Worm (Caenorhabditis elegans): Measurements from ENCODE around the gene fbxa-95.
A peak's percentile ranks its signal among the peaks of the same experiment; 100 is the strongest.

Gene fbxa-95

ce11 chrV:15605045-15605444 is 33.8 kb downstream of the fbxa-95 start, which contains the start of gene fbxa-154:
Gene fbxa-154 (minus strand): TSS chrV:15605145.
- TF ChIP-seq tbx-8 (GFP tag; optimal IDR thresholded peaks at IDR 0.05) (no peak), lin-32 (GFP tag; optimal IDR thresholded peaks at IDR 0.05) (no peak), M03D4.4 (tag; optimal IDR thresholded peaks at IDR 0.05) (no peak), pha-4 (tag; optimal IDR thresholded peaks at IDR 0.05) (no peak), drap-1 (GFP tag; optimal IDR thresholded peaks at IDR 0.05) (no peak), elt-1 (tag; optimal IDR thresholded peaks at IDR 0.05; ENCODE audit: borderline replicate concordance, insufficient read depth) (no peak), ceh-83 (GFP tag; optimal IDR thresholded peaks at IDR 0.05) (no peak), unc-62 (GFP tag; optimal IDR thresholded peaks at IDR 0.05) (no peak)

ce11 chrV:15610350-15610940 is 39.2 kb downstream of the fbxa-95 start, which contains the start of the genes fbxa-153 and str-12:
Gene fbxa-153 (minus strand): TSS chrV:15610384.
Gene str-12 (plus strand): TSS chrV:15610890.
- peak; percentile 29 for TF ChIP-seq nhr-2 (tag; optimal IDR thresholded peaks at IDR 0.05)
- TF ChIP-seq mls-2 (tag; optimal IDR thresholded peaks at IDR 0.05): peak; percentile 44
- TF ChIP-seq nhr-12 (tag; optimal IDR thresholded peaks at IDR 0.05): no peak
- peak; percentile 62 for TF ChIP-seq drap-1 (GFP tag; optimal IDR thresholded peaks at IDR 0.05)
- no peak for TF ChIP-seq ztf-11 (tag; optimal IDR thresholded peaks at IDR 0.05)
- peak; percentile 48 for TF ChIP-seq ceh-39 (tag; optimal IDR thresholded peaks at IDR 0.05)
- no peak for TF ChIP-seq unc-120 (tag; optimal IDR thresholded peaks at IDR 0.05; ENCODE audit: poor library complexity, severe bottlenecking)
- TF ChIP-seq ces-1 (GFP tag; optimal IDR thresholded peaks at IDR 0.05): peak; percentile 79
- TF ChIP-seq ham-2 (GFP tag; optimal IDR thresholded peaks at IDR 0.05): peak; percentile 17
- no peak for TF ChIP-seq lin-32 (GFP tag; optimal IDR thresholded peaks at IDR 0.05)
- TF ChIP-seq flh-1 (GFP tag; optimal IDR thresholded peaks at IDR 0.05): no peak
- no peak for TF ChIP-seq nhr-76 (tag; optimal IDR thresholded peaks at IDR 0.05)
- TF ChIP-seq snpc-4 (tag; optimal IDR thresholded peaks at IDR 0.05): no peak
- TF ChIP-seq M03D4.4 (tag; optimal IDR thresholded peaks at IDR 0.05): peak; percentile 7
- no peak for TF ChIP-seq elt-3 (tag; optimal IDR thresholded peaks at IDR 0.05)
- TF ChIP-seq cnd-1 (tag; optimal IDR thresholded peaks at IDR 0.05): peak; percentile 52
- no peak for TF ChIP-seq sem-2 (GFP tag; optimal IDR thresholded peaks at IDR 0.05)
- no peak for TF ChIP-seq nhr-237 (tag; optimal IDR thresholded peaks at IDR 0.05)
- peak; percentile 85 for TF ChIP-seq mep-1 (tag; optimal IDR thresholded peaks at IDR 0.05)
- TF ChIP-seq unc-39 (tag; optimal IDR thresholded peaks at IDR 0.05): no peak
- TF ChIP-seq ceh-43 (GFP tag; optimal IDR thresholded peaks at IDR 0.05): no peak
- TF ChIP-seq lin-13 (tag; optimal IDR thresholded peaks at IDR 0.05): no peak
- TF ChIP-seq zip-8 (tag; optimal IDR thresholded peaks at IDR 0.05): peak; percentile 20
- TF ChIP-seq ceh-83 (GFP tag; optimal IDR thresholded peaks at IDR 0.05): no peak
- TF ChIP-seq blmp-1 (tag; optimal IDR thresholded peaks at IDR 0.05): no peak
- peak; percentile 45 for TF ChIP-seq pha-4 (tag; optimal IDR thresholded peaks at IDR 0.05)

ce11 chrV:15612886-15613285 is 41.6 kb downstream of the fbxa-95 start, which contains the start of gene str-263:
Gene str-263 (plus strand): TSS chrV:15613186.
- TF ChIP-seq ceh-39 (tag; optimal IDR thresholded peaks at IDR 0.05) (no peak), ceh-43 (GFP tag; optimal IDR thresholded peaks at IDR 0.05) (no peak), lin-32 (GFP tag; optimal IDR thresholded peaks at IDR 0.05) (no peak), zip-8 (tag; optimal IDR thresholded peaks at IDR 0.05) (no peak), pha-4 (tag; optimal IDR thresholded peaks at IDR 0.05) (no peak), sptf-1 (tag; optimal IDR thresholded peaks at IDR 0.05) (no peak), unc-120 (tag; optimal IDR thresholded peaks at IDR 0.05; ENCODE audit: poor library complexity, severe bottlenecking) (no peak), tbx-8 (GFP tag; optimal IDR thresholded peaks at IDR 0.05) (no peak), unc-62 (GFP tag; optimal IDR thresholded peaks at IDR 0.05) (no peak), elt-3 (tag; optimal IDR thresholded peaks at IDR 0.05) (no peak), bed-3 (GFP tag; optimal IDR thresholded peaks at IDR 0.05) (no peak), cnd-1 (tag; optimal IDR thresholded peaks at IDR 0.05) (no peak), elt-1 (tag; optimal IDR thresholded peaks at IDR 0.05; ENCODE audit: borderline replicate concordance, insufficient read depth) (no peak), hlh-1 (tag; optimal IDR thresholded peaks at IDR 0.05) (no peak), nhr-76 (tag; optimal IDR thresholded peaks at IDR 0.05) (no peak), snpc-4 (tag; optimal IDR thresholded peaks at IDR 0.05) (no peak), M03D4.4 (tag; optimal IDR thresholded peaks at IDR 0.05) (no peak)

- TF ChIP-seq elt-1 (tag; optimal IDR thresholded peaks at IDR 0.05; ENCODE audit: borderline replicate concordance, insufficient read depth) (no peak), elt-3 (tag; optimal IDR thresholded peaks at IDR 0.05) (no peak), pha-4 (tag; optimal IDR thresholded peaks at IDR 0.05) (no peak), lin-13 (tag; optimal IDR thresholded peaks at IDR 0.05) (no peak), nhr-28 (tag; optimal IDR thresholded peaks at IDR 0.05) (no peak), ham-2 (GFP tag; optimal IDR thresholded peaks at IDR 0.05) (no peak), lsy-2 (tag; optimal IDR thresholded peaks at IDR 0.05) (no peak), lin-32 (GFP tag; optimal IDR thresholded peaks at IDR 0.05) (no peak), unc-120 (tag; optimal IDR thresholded peaks at IDR 0.05; ENCODE audit: poor library complexity, severe bottlenecking) (no peak), mls-2 (tag; optimal IDR thresholded peaks at IDR 0.05) (no peak), ceh-43 (GFP tag; optimal IDR thresholded peaks at IDR 0.05) (no peak), nhr-237 (tag; optimal IDR thresholded peaks at IDR 0.05) (no peak)
Observed at ce11 chrV:15614534-15614933, 43.3 kb downstream of the fbxa-95 start.
